Worm (Caenorhabditis elegans) whole organism, L4 larva: ENCODE data around the gene mau-8.

Source experiments
- F10B5.3 ChIP-seq: sonication (generic microtip); optimal IDR thresholded peaks from 2 replicates; lab custom pipeline; 2016; ENCODE audit warnings: mild to moderate bottlenecking, missing genetic modification characterization, missing compliant biosample characterization
- R02D3.7 ChIP-seq: fragments of 150-350 bp; sonication (generic microtip); optimal IDR thresholded peaks from 3 replicates; lab custom pipeline; 2014; ENCODE audit warnings: missing biosample characterization, missing genetic modification characterization
- Y105C5A.15 ChIP-seq: fragments of 200-800 bp; sonication (Bioruptor generic); IDR thresholded peaks from 2 replicates; pipeline ENCODE4 v1.3.6; 2022; ENCODE audit warnings: missing genetic modification characterization, missing compliant biosample characterization
- Y48G9A.11 ChIP-seq: fragments of 200-800 bp; sonication (Bioruptor generic); IDR thresholded peaks from 2 replicates; pipeline ENCODE4 v1.3.6; 2022; ENCODE audit warnings: missing genetic modification reagents, missing genetic modification characterization, missing compliant biosample characterization
- ZK337.2 ChIP-seq: fragments of 200-800 bp; sonication (Bioruptor generic); IDR thresholded peaks from 2 replicates; pipeline ENCODE4 v1.3.6; 2022; ENCODE audit warnings: missing genetic modification reagents, missing genetic modification characterization, missing compliant biosample characterization
- ZK546.5 ChIP-seq, 2 experiments: sonication (generic microtip); optimal IDR thresholded peaks; 2 replicates each; lab custom pipeline; 2017; ENCODE audit warnings: missing biosample characterization in 2 of 2, missing genetic modification characterization in 2 of 2
- ceh-62 ChIP-seq: sonication (generic microtip); optimal IDR thresholded peaks from 2 replicates; lab custom pipeline; 2017; ENCODE audit warnings: missing biosample characterization, missing genetic modification characterization
- daf-19 ChIP-seq: fragments of 200-800 bp; sonication (Bioruptor generic); conservative IDR thresholded peaks from 2 replicates; pipeline ENCODE4 v1.3.6; 2022; ENCODE audit warnings: missing genetic modification characterization, missing compliant biosample characterization
- dmd-6 ChIP-seq: fragments of 200-800 bp; sonication (Bioruptor generic); IDR thresholded peaks from 2 replicates; pipeline ENCODE4 v1.3.6; 2022; ENCODE audit warnings: missing genetic modification reagents, missing genetic modification characterization, missing compliant biosample characterization
- dpl-1 ChIP-seq: fragments of 150-350 bp; optimal IDR thresholded peaks from 2 replicates; lab custom pipeline; 2014; ENCODE audit warnings: missing biosample characterization, missing genetic modification reagents, missing genetic modification characterization
- dve-1 ChIP-seq: sonication (generic microtip); optimal IDR thresholded peaks from 2 replicates; lab custom pipeline; 2017; ENCODE audit warnings: antibody characterized with exemption, mild to moderate bottlenecking, missing genetic modification characterization, missing compliant biosample characterization; ENCODE audit not compliant: insufficient read depth
- egl-43 ChIP-seq: fragments of 200-800 bp; sonication (Bioruptor generic); IDR thresholded peaks from 2 replicates; pipeline ENCODE4 v1.3.6; 2022; ENCODE audit warnings: missing genetic modification reagents, missing genetic modification characterization, missing compliant biosample characterization
- fkh-10 ChIP-seq: fragments of 150-350 bp; optimal IDR thresholded peaks from 2 replicates; lab custom pipeline; 2014; ENCODE audit warnings: missing biosample characterization, missing genetic modification reagents, missing genetic modification characterization
- gei-8 ChIP-seq: fragments of 200-800 bp; sonication (Bioruptor generic); optimal IDR thresholded peaks from 2 replicates; lab custom pipeline; 2018; ENCODE audit warnings: mild to moderate bottlenecking, missing genetic modification characterization, missing compliant biosample characterization
- hlh-30 ChIP-seq: sonication (generic microtip); optimal IDR thresholded peaks from 2 replicates; lab custom pipeline; 2017; ENCODE audit warnings: antibody characterized with exemption, mild to moderate bottlenecking, missing genetic modification characterization, missing compliant biosample characterization; ENCODE audit not compliant: insufficient read depth
- hmg-1.1 ChIP-seq: fragments of 200-800 bp; sonication (Bioruptor generic); IDR thresholded peaks from 2 replicates; pipeline ENCODE4 v1.3.6; 2022; ENCODE audit warnings: missing genetic modification reagents, missing genetic modification characterization, missing compliant biosample characterization
- lin-1 ChIP-seq: fragments of 200-800 bp; sonication (Bioruptor generic); IDR thresholded peaks from 2 replicates; pipeline ENCODE4 v1.3.6; 2022; ENCODE audit warnings: missing genetic modification reagents, missing genetic modification characterization, missing compliant biosample characterization
- lin-13 ChIP-seq: fragments of 150-350 bp; optimal IDR thresholded peaks from 2 replicates; lab custom pipeline; 2014; ENCODE audit warnings: missing biosample characterization, missing genetic modification reagents, missing genetic modification characterization
- lin-38 ChIP-seq: fragments of 200-800 bp; sonication (Bioruptor generic); IDR thresholded peaks from 2 replicates; pipeline ENCODE4 v1.3.6; 2022; ENCODE audit warnings: missing genetic modification reagents, missing genetic modification characterization, missing compliant biosample characterization
- madf-9 ChIP-seq: fragments of 200-800 bp; sonication (Bioruptor generic); conservative IDR thresholded peaks from 2 replicates; pipeline ENCODE4 v1.3.6; 2022; ENCODE audit warnings: missing genetic modification reagents, missing genetic modification characterization, missing compliant biosample characterization
- mes-2 ChIP-seq: sonication (generic microtip); optimal IDR thresholded peaks from 2 replicates; lab custom pipeline; 2016; ENCODE audit warnings: missing genotype, mild to moderate bottlenecking, missing genetic modification characterization, missing compliant biosample characterization; ENCODE audit not compliant: poor library complexity, severe bottlenecking
- mxl-2 ChIP-seq: fragments of 200-800 bp; sonication (Bioruptor generic); conservative IDR thresholded peaks from 2 replicates; pipeline ENCODE4 v1.3.6; 2022; ENCODE audit warnings: missing genetic modification reagents, missing genetic modification characterization, missing compliant biosample characterization
- nhr-102 ChIP-seq: sonication (generic microtip); optimal IDR thresholded peaks from 2 replicates; lab custom pipeline; 2016; ENCODE audit warnings: mild to moderate bottlenecking, missing genetic modification characterization, moderate library complexity, missing compliant biosample characterization
- nhr-111 ChIP-seq: fragments of 200-800 bp; sonication (Bioruptor generic); optimal IDR thresholded peaks from 2 replicates; lab custom pipeline; 2018; ENCODE audit warnings: mild to moderate bottlenecking, missing genetic modification characterization, missing compliant biosample characterization
- nhr-28 ChIP-seq: fragments of 150-350 bp; optimal IDR thresholded peaks from 2 replicates; lab custom pipeline; 2014; ENCODE audit warnings: missing biosample characterization, missing genetic modification characterization
- nhr-41 ChIP-seq: fragments of 200-800 bp; sonication (Bioruptor generic); IDR thresholded peaks from 2 replicates; pipeline ENCODE4 v1.3.6; 2022; ENCODE audit warnings: missing genetic modification reagents, missing genetic modification characterization, missing compliant biosample characterization
- nhr-6 ChIP-seq: fragments of 150-350 bp; optimal IDR thresholded peaks from 2 replicates; lab custom pipeline; 2014; ENCODE audit warnings: missing biosample characterization, missing genetic modification characterization
- nhr-77 ChIP-seq: fragments of 150-350 bp; optimal IDR thresholded peaks from 2 replicates; lab custom pipeline; 2014; ENCODE audit warnings: missing biosample characterization, missing genetic modification characterization
- rbr-2 ChIP-seq: sonication (generic microtip); optimal IDR thresholded peaks from 2 replicates; lab custom pipeline; 2016; ENCODE audit warnings: missing genotype, missing genetic modification characterization, missing compliant biosample characterization
- skn-1 ChIP-seq: fragments of 150-350 bp; optimal IDR thresholded peaks from 2 replicates; lab custom pipeline; 2014; ENCODE audit warnings: missing biosample characterization, missing genetic modification characterization
- spr-1 ChIP-seq: sonication (generic microtip); optimal IDR thresholded peaks from 2 replicates; lab custom pipeline; 2016; ENCODE audit warnings: mild to moderate bottlenecking, missing genetic modification characterization, missing compliant biosample characterization
- tra-1 ChIP-seq: fragments of 200-800 bp; sonication (Bioruptor generic); IDR thresholded peaks from 2 replicates; pipeline ENCODE4 v1.3.6; 2022; ENCODE audit warnings: missing genetic modification reagents, missing genetic modification characterization, missing compliant biosample characterization
- unc-62 ChIP-seq, 3 experiments: fragments of 150-350 bp in 1 of 3; sonication (generic microtip); optimal IDR thresholded peaks in 2 of 3; peaks in 1 of 3; 1 replicate in 1 of 3; 2 replicates in 2 of 3; lab custom pipeline; 2014 to 2017; ENCODE audit warnings: missing biosample characterization in 3 of 3, missing genetic modification characterization in 3 of 3, missing genetic modification reagents in 3 of 3, missing genotype in 1 of 3
- vab-7 ChIP-seq: fragments of 200-800 bp; sonication (Bioruptor generic); IDR thresholded peaks from 2 replicates; pipeline ENCODE4 v1.3.6; 2022; ENCODE audit warnings: missing genetic modification reagents, missing genetic modification characterization, missing compliant biosample characterization
- zfp-3 ChIP-seq: fragments of 200-800 bp; sonication (Bioruptor generic); conservative IDR thresholded peaks from 2 replicates; pipeline ENCODE4 v1.3.6; 2022; ENCODE audit warnings: missing genetic modification reagents, missing genetic modification characterization, missing compliant biosample characterization
- zip-11 ChIP-seq: fragments of 200-800 bp; sonication (Bioruptor generic); IDR thresholded peaks from 2 replicates; pipeline ENCODE4 v1.3.6; 2022; ENCODE audit warnings: missing genetic modification characterization, missing compliant biosample characterization
- zip-2 ChIP-seq: fragments of 150-350 bp; optimal IDR thresholded peaks from 2 replicates; lab custom pipeline; 2014; ENCODE audit warnings: missing biosample characterization, missing genetic modification characterization
- ztf-11 ChIP-seq: fragments of 150-350 bp; optimal IDR thresholded peaks from 2 replicates; lab custom pipeline; 2014; ENCODE audit warnings: missing biosample characterization, missing genetic modification characterization

Gene mau-8

DNA sequence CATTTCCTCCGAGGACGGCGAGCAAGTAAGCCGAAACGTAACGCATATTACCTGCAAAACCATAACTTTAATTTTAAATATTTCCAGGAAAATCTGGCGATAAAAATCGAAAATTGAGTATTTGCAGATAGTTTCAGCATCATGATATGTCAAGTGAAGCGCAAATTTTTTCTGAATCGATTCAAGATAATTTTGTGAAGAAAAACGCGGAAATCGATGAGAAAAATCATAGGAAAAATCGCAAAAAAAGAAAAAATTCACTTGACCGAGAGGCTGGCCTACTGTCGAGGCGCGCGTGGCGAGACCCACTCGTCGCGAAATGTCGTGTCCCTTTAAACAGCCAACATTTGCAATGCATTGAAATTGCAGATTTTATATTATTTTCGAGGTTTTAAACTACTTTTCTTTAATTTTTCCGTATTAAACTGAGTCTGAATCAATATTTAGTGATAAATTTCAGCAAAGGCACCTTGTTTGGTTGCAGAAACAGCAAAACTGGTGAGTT, 7.5 kb upstream of the mau-8 start, which contains the start of the genes rla-2, popl-7 and Y62E10A.24 (continued):
- peak; percentile 28 for TF ChIP-seq hlh-30 (tag; lab: Kevin White, UChicago)
- TF ChIP-seq Y105C5A.15 (GFP tag; lab: Robert Waterston, UW) = no peak
- TF ChIP-seq ZK546.5 (tag; optimal IDR thresholded peaks at IDR 0.05; lab: Kevin White, UChicago) = no peak
- no peak for TF ChIP-seq lin-1 (GFP tag; lab: Robert Waterston, UW)
- TF ChIP-seq lin-38 (GFP tag; lab: Robert Waterston, UW) = peak; percentile 39; the same call in 1 of the 2 replicates
- no peak for TF ChIP-seq ceh-62 (tag; lab: Kevin White, UChicago)
- no peak for TF ChIP-seq rbr-2 (tag; lab: Kevin White, UChicago)
- no peak for TF ChIP-seq gei-8 (GFP tag; lab: Kevin White, UChicago)
- TF ChIP-seq nhr-77 (tag; lab: Kevin White, UChicago) = peak; percentile 16
- TF ChIP-seq nhr-111 (GFP tag; lab: Kevin White, UChicago) = no peak
- TF ChIP-seq dve-1 (tag; lab: Kevin White, UChicago) = no peak
- no peak for TF ChIP-seq Y48G9A.11 (GFP tag; lab: Robert Waterston, UW)
- TF ChIP-seq dpl-1 (GFP tag; lab: Kevin White, UChicago) = peak; percentile 44
- TF ChIP-seq skn-1 (tag; lab: Kevin White, UChicago) = no peak

ce11 chrIV:13371699-13372098, 6.1 kb upstream of the mau-8 start, which contains the start of gene Y62E10A.6:
Gene Y62E10A.6 (plus strand): TSS chrIV:13371999.
- TF ChIP-seq Y48G9A.11 (GFP tag; lab: Robert Waterston, UW) = 0 out of 2 replicates have a peak, but pooled peaks have one; percentile 20
- TF ChIP-seq dmd-6 (GFP tag; lab: Robert Waterston, UW) = no peak
- TF ChIP-seq lin-38 (GFP tag; lab: Robert Waterston, UW) = 0 out of 2 replicates have a peak, but pooled peaks have one; percentile 13

ce11 chrIV:13374918-13375317, 2.9 kb upstream of the mau-8 start:
- TF ChIP-seq unc-62 (GFP tag; optimal IDR thresholded peaks at IDR 0.05 in 1 of 2; lab: Kevin White, UChicago) (no peak), unc-62 (tag; optimal IDR thresholded peaks at IDR 0.05; lab: Kevin White, UChicago) (no peak), F10B5.3 (tag; lab: Kevin White, UChicago) (no peak), spr-1 (tag; lab: Kevin White, UChicago) (no peak), nhr-6 (tag; lab: Kevin White, UChicago) (no peak), lin-13 (GFP tag; lab: Kevin White, UChicago) (no peak), mxl-2 (no peak), dve-1 (tag; lab: Kevin White, UChicago) (no peak), vab-7 (GFP tag; lab: Robert Waterston, UW) (no peak), hmg-1.1 (GFP tag; lab: Robert Waterston, UW) (no peak), rbr-2 (tag; lab: Kevin White, UChicago) (no peak), nhr-102 (tag; lab: Kevin White, UChicago) (no peak), mes-2 (tag; lab: Kevin White, UChicago) (no peak), egl-43 (GFP tag; lab: Robert Waterston, UW) (no peak), nhr-28 (tag; lab: Kevin White, UChicago) (no peak), ztf-11 (tag; lab: Kevin White, UChicago) (no peak)

DNA sequence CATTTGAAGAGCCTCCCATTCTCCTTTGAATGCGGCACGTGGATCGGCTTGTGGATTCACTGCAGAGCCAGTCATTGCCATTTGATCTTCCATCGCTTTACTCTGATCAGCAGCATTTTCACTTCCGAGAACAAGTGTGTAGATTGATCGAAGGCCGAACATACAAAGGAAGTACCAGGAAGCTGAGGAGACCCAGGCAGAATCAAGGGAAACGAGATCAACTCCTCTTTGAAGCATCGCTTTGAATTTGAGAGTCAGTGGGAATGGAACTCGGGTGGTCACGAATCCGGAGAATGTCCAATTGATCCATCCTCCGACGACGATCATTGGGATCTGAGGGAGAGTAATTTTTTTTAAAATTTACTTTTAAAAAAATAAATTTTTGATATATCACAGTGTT, 2.7 kb downstream of the mau-8 start:
- no peak for TF ChIP-seq zfp-3
- no peak for TF ChIP-seq tra-1 (GFP tag; lab: Robert Waterston, UW)
- no peak for TF ChIP-seq dpl-1 (GFP tag; lab: Kevin White, UChicago)
- TF ChIP-seq hlh-30 (tag; lab: Kevin White, UChicago) = no peak
- no peak for TF ChIP-seq zip-11 (GFP tag; lab: Robert Waterston, UW)
- TF ChIP-seq nhr-41 (GFP tag; lab: Robert Waterston, UW) = no peak
- no peak for TF ChIP-seq madf-9 (GFP tag; lab: Robert Waterston, UW)
- TF ChIP-seq egl-43 (GFP tag; lab: Robert Waterston, UW) = no peak
- TF ChIP-seq zip-2 = no peak
- no peak for TF ChIP-seq R02D3.7 (tag; lab: Kevin White, UChicago)
- no peak for TF ChIP-seq nhr-111 (GFP tag; lab: Kevin White, UChicago)
- no peak for TF ChIP-seq fkh-10 (GFP tag; lab: Kevin White, UChicago)
- no peak for TF ChIP-seq lin-38 (GFP tag; lab: Robert Waterston, UW)
- TF ChIP-seq hmg-1.1 (GFP tag; lab: Robert Waterston, UW) = no peak
- no peak for TF ChIP-seq ZK337.2
- TF ChIP-seq ZK546.5 (tag; optimal IDR thresholded peaks at IDR 0.05; lab: Kevin White, UChicago) = no peak
- no peak for TF ChIP-seq daf-19 (GFP tag; lab: Robert Waterston, UW)
